Fruit fly (Drosophila melanogaster) whole organism, embryonic: Measurements from ENCODE around the gene Pka-C3.

Source experiments
- Antp ChIP-seq: fragments of 200-800 bp; sonication (Bioruptor generic); optimal IDR thresholded peaks from 3 replicates; lab custom pipeline; 2016; ENCODE audit warnings: missing biosample characterization, missing genetic modification characterization
- Awh ChIP-seq: fragments of 200-800 bp; sonication (Bioruptor generic); IDR thresholded peaks from 2 replicates; pipeline ENCODE4, ENCODE4 v1.3.6; 2022; ENCODE audit warnings: missing biosample characterization, missing genetic modification characterization
- Bgb ChIP-seq: fragments of 200-800 bp; sonication (Bioruptor generic); IDR thresholded peaks from 2 replicates; pipeline ENCODE4 v1.3.6; 2022; ENCODE audit warnings: missing biosample characterization, missing genetic modification characterization; ENCODE audit not compliant: partially characterized antibody
- CG10654 ChIP-seq: fragments of 200-800 bp; sonication (Bioruptor generic); optimal IDR thresholded peaks from 2 replicates; lab custom pipeline; 2016; ENCODE audit warnings: missing biosample characterization, missing genetic modification characterization
- CG11456 ChIP-seq: fragments of 200-800 bp; sonication (Bioruptor generic); IDR thresholded peaks from 3 replicates; pipeline ENCODE4 v1.3.6; 2022; ENCODE audit warnings: missing biosample characterization, missing genetic modification characterization
- CG12769 ChIP-seq: fragments of 200-800 bp; sonication (Bioruptor generic); optimal IDR thresholded peaks from 2 replicates; lab custom pipeline; 2019; ENCODE audit warnings: missing biosample characterization, mild to moderate bottlenecking, missing genetic modification characterization, moderate library complexity
- CG13424 ChIP-seq: fragments of 200-800 bp; sonication (Bioruptor generic); optimal IDR thresholded peaks from 2 replicates; lab custom pipeline; 2019; ENCODE audit warnings: missing biosample characterization, mild to moderate bottlenecking, missing genetic modification characterization, moderate library complexity
- CG14014 ChIP-seq: fragments of 200-800 bp; sonication (Bioruptor generic); IDR thresholded peaks from 2 replicates; pipeline ENCODE4 v1.3.6; 2022; ENCODE audit warnings: missing biosample characterization, missing genetic modification characterization
- CG14667 ChIP-seq: fragments of 200-800 bp; sonication (Bioruptor generic); IDR thresholded peaks from 2 replicates; pipeline ENCODE4 v1.3.6; 2022; ENCODE audit warnings: missing biosample characterization, missing genetic modification characterization
- CG14710 ChIP-seq: fragments of 200-800 bp; sonication (Bioruptor generic); optimal IDR thresholded peaks from 3 replicates; lab custom pipeline; 2019; ENCODE audit warnings: missing biosample characterization, mild to moderate bottlenecking, missing genetic modification characterization, moderate library complexity
- CG17186 ChIP-seq: fragments of 200-800 bp; sonication (Bioruptor generic); optimal IDR thresholded peaks from 3 replicates; lab custom pipeline; 2017; ENCODE audit warnings: missing biosample characterization, missing genetic modification reagents, missing genetic modification characterization
- CG18011 ChIP-seq: fragments of 200-800 bp; sonication (Bioruptor generic); optimal IDR thresholded peaks from 2 replicates; lab custom pipeline; 2017; ENCODE audit warnings: missing biosample characterization, missing genetic modification characterization, mild to moderate bottlenecking, moderate library complexity, missing genotype
- CG34422 ChIP-seq: fragments of 200-800 bp; sonication (Bioruptor generic); IDR thresholded peaks from 3 replicates; pipeline ENCODE4 v1.3.6; 2022; ENCODE audit warnings: missing biosample characterization, missing genetic modification characterization
- CG3847 ChIP-seq: fragments of 200-800 bp; sonication (Bioruptor generic); IDR thresholded peaks from 2 replicates; pipeline ENCODE4 v1.3.6; 2022; ENCODE audit warnings: missing biosample characterization, missing genetic modification characterization
- CG4617 ChIP-seq: fragments of 200-800 bp; sonication (Bioruptor generic); optimal IDR thresholded peaks from 3 replicates; lab custom pipeline; 2016; ENCODE audit warnings: missing biosample characterization, missing genetic modification characterization, borderline replicate concordance
- CG4707 ChIP-seq: fragments of 200-800 bp; sonication (Bioruptor generic); optimal IDR thresholded peaks from 2 replicates; lab custom pipeline; 2018; ENCODE audit warnings: missing biosample characterization, mild to moderate bottlenecking, missing genetic modification characterization, moderate library complexity
- CG5245 ChIP-seq: fragments of 200-800 bp; sonication (Bioruptor generic); optimal IDR thresholded peaks from 3 replicates; lab custom pipeline; 2016; ENCODE audit warnings: missing biosample characterization, missing genetic modification characterization
- CG7928 ChIP-seq: fragments of 200-800 bp; sonication (Bioruptor generic); optimal IDR thresholded peaks from 2 replicates; lab custom pipeline; 2017; ENCODE audit warnings: missing biosample characterization, mild to moderate bottlenecking, missing genetic modification characterization
- CoRest ChIP-seq: fragments of 200-800 bp; sonication (Bioruptor generic); optimal IDR thresholded peaks from 3 replicates; lab custom pipeline; 2018; ENCODE audit warnings: missing biosample characterization, mild to moderate bottlenecking, missing genetic modification characterization, moderate library complexity
- Deaf1 ChIP-seq: fragments of 200-800 bp; optimal IDR thresholded peaks from 3 replicates; lab custom pipeline; 2019; ENCODE audit warnings: missing biosample characterization, mild to moderate bottlenecking, missing genetic modification characterization, moderate library complexity
- E2f1 ChIP-seq: fragments of 200-800 bp; sonication (Bioruptor generic); IDR thresholded peaks from 2 replicates; pipeline ENCODE4 v1.3.6; 2022; ENCODE audit warnings: missing biosample characterization, missing genetic modification characterization
- Ets97D ChIP-seq: fragments of 200-800 bp; sonication (Bioruptor generic); optimal IDR thresholded peaks from 3 replicates; lab custom pipeline; 2016; ENCODE audit warnings: missing biosample characterization, missing genetic modification characterization
- Fer2 ChIP-seq: fragments of 200-800 bp; sonication (Bioruptor generic); optimal IDR thresholded peaks from 2 replicates; lab custom pipeline; 2018; ENCODE audit warnings: missing biosample characterization, mild to moderate bottlenecking, missing genetic modification characterization, moderate library complexity
- HLHmδ ChIP-seq: fragments of 200-800 bp; sonication (Bioruptor generic); optimal IDR thresholded peaks from 2 replicates; lab custom pipeline; 2018; ENCODE audit warnings: missing biosample characterization, mild to moderate bottlenecking, missing genetic modification characterization, moderate library complexity
- Hr39 ChIP-seq: fragments of >200 bp; optimal IDR thresholded peaks from 2 replicates; lab custom pipeline; 2017
- Hsf ChIP-seq: fragments of 200-800 bp; sonication (Bioruptor generic); optimal IDR thresholded peaks from 3 replicates; lab custom pipeline; 2016; ENCODE audit warnings: missing biosample characterization, missing genetic modification characterization
- Mad ChIP-seq: fragments of 200-800 bp; sonication (Bioruptor generic); optimal IDR thresholded peaks from 2 replicates; lab custom pipeline; 2016; ENCODE audit warnings: missing biosample characterization, missing genetic modification characterization
- Mes4 ChIP-seq: fragments of 200-800 bp; sonication (Bioruptor generic); optimal IDR thresholded peaks from 2 replicates; lab custom pipeline; 2016; ENCODE audit warnings: missing biosample characterization, missing genetic modification characterization
- Pdp1 ChIP-seq, 2 experiments: fragments of 200-800 bp; sonication (Bioruptor generic); optimal IDR thresholded peaks; 3 replicates each; lab custom pipeline; 2016; ENCODE audit warnings: missing biosample characterization in 2 of 2, missing genetic modification characterization in 2 of 2, mild to moderate bottlenecking in 1 of 2, moderate library complexity in 1 of 2
- Sox100B ChIP-seq: fragments of 200-800 bp; sonication (Bioruptor generic); optimal IDR thresholded peaks from 3 replicates; lab custom pipeline; 2018; ENCODE audit warnings: missing biosample characterization, mild to moderate bottlenecking, missing genetic modification characterization
- Stat92E ChIP-seq, 3 experiments: fragments of >200 bp in 2 of 3; fragments of 200-800 bp in 1 of 3; sonication (Bioruptor generic) in 1 of 3; optimal IDR thresholded peaks; 2 replicates each; lab custom pipeline; 2017 to 2019; ENCODE audit warnings: missing biosample characterization in 3 of 3, missing genetic modification characterization in 3 of 3, mild to moderate bottlenecking in 1 of 3, moderate library complexity in 1 of 3
- Usf ChIP-seq: fragments of 200-800 bp; sonication (Bioruptor generic); optimal IDR thresholded peaks from 2 replicates; lab custom pipeline; 2017; ENCODE audit warnings: missing genotype, missing biosample characterization, missing genetic modification characterization
- abd-A ChIP-seq: fragments of 200-800 bp; sonication (Bioruptor generic); optimal IDR thresholded peaks from 3 replicates; lab custom pipeline; 2019; ENCODE audit warnings: missing biosample characterization, mild to moderate bottlenecking, missing genetic modification characterization, moderate library complexity
- az2 ChIP-seq: fragments of 200-800 bp; sonication (Bioruptor generic); optimal IDR thresholded peaks from 3 replicates; lab custom pipeline; 2016; ENCODE audit warnings: missing biosample characterization, missing genetic modification characterization
- bcd ChIP-seq: fragments of 200-800 bp; sonication (Bioruptor generic); optimal IDR thresholded peaks from 2 replicates; lab custom pipeline; 2017; ENCODE audit warnings: missing biosample characterization, mild to moderate bottlenecking, missing genetic modification characterization
- crc ChIP-seq: fragments of 200-800 bp; sonication (Bioruptor generic); optimal IDR thresholded peaks from 2 replicates; lab custom pipeline; 2016; ENCODE audit warnings: missing biosample characterization, missing genetic modification characterization
- crol ChIP-seq: fragments of 200-800 bp; sonication (Bioruptor generic); IDR thresholded peaks from 2 replicates; pipeline ENCODE4 v1.3.6; 2022; ENCODE audit warnings: missing biosample characterization, missing genetic modification characterization
- dmrt11E ChIP-seq: fragments of 200-800 bp; sonication (Bioruptor generic); optimal IDR thresholded peaks from 3 replicates; lab custom pipeline; 2018; ENCODE audit warnings: missing biosample characterization, mild to moderate bottlenecking, missing genetic modification characterization, moderate library complexity
- gcm2 ChIP-seq: fragments of 200-800 bp; sonication (Bioruptor generic); optimal IDR thresholded peaks from 2 replicates; lab custom pipeline; 2016; ENCODE audit warnings: missing biosample characterization, missing genetic modification characterization
- knrl ChIP-seq: fragments of 200-800 bp; sonication (Bioruptor generic); IDR thresholded peaks from 3 replicates; pipeline ENCODE4 v1.3.6; 2022; ENCODE audit warnings: missing biosample characterization, missing genetic modification characterization; ENCODE audit not compliant: partially characterized antibody
- lab ChIP-seq: fragments of 200-800 bp; sonication (Bioruptor generic); optimal IDR thresholded peaks from 3 replicates; lab custom pipeline; 2017; ENCODE audit warnings: missing biosample characterization, missing genetic modification characterization, mild to moderate bottlenecking, moderate library complexity, missing genetic modification reagents
- lmd ChIP-seq: fragments of 200-800 bp; sonication (Bioruptor generic); IDR thresholded peaks from 2 replicates; pipeline ENCODE4 v1.3.6; 2022; ENCODE audit warnings: missing biosample characterization, missing genetic modification characterization
- nom ChIP-seq: fragments of 200-800 bp; sonication (Bioruptor generic); optimal IDR thresholded peaks from 2 replicates; lab custom pipeline; 2017; ENCODE audit warnings: missing biosample characterization, missing genetic modification characterization, mild to moderate bottlenecking, moderate library complexity, missing genetic modification reagents
- oc ChIP-seq: fragments of 200-800 bp; sonication (Bioruptor generic); optimal IDR thresholded peaks from 2 replicates; lab custom pipeline; 2018; ENCODE audit warnings: missing biosample characterization, mild to moderate bottlenecking, missing genetic modification characterization, moderate library complexity
- onecut ChIP-seq: fragments of 200-800 bp; sonication (Bioruptor generic); IDR thresholded peaks from 2 replicates; pipeline ENCODE4 v1.3.6; 2022; ENCODE audit warnings: missing biosample characterization, missing genetic modification characterization
- pfk ChIP-seq: fragments of 200-800 bp; sonication (Bioruptor generic); optimal IDR thresholded peaks from 2 replicates; lab custom pipeline; 2018; ENCODE audit warnings: missing biosample characterization, mild to moderate bottlenecking, missing genetic modification characterization, moderate library complexity
- repo ChIP-seq: fragments of 200-800 bp; sonication (Bioruptor generic); optimal IDR thresholded peaks from 2 replicates; lab custom pipeline; 2016; ENCODE audit warnings: missing biosample characterization, missing genetic modification characterization
- slbo ChIP-seq: fragments of 200-800 bp; sonication (Bioruptor generic); IDR thresholded peaks from 2 replicates; pipeline ENCODE4 v1.3.6; 2022; ENCODE audit warnings: missing biosample characterization, missing genetic modification characterization
- sug ChIP-seq: fragments of 200-800 bp; optimal IDR thresholded peaks from 2 replicates; lab custom pipeline; 2019; ENCODE audit warnings: missing biosample characterization, mild to moderate bottlenecking, missing genetic modification characterization, moderate library complexity
- toy ChIP-seq: fragments of 200-800 bp; sonication (Bioruptor generic); IDR thresholded peaks from 2 replicates; pipeline ENCODE4 v1.3.6; 2022; ENCODE audit warnings: missing biosample characterization, missing genetic modification characterization
- tx ChIP-seq: fragments of 200-800 bp; sonication (Bioruptor generic); optimal IDR thresholded peaks from 2 replicates; lab custom pipeline; 2016; ENCODE audit warnings: missing biosample characterization, missing genetic modification characterization
- yki ChIP-seq: fragments of >200 bp; optimal IDR thresholded peaks from 3 replicates; lab custom pipeline; 2018

Gene Pka-C3

DNA sequence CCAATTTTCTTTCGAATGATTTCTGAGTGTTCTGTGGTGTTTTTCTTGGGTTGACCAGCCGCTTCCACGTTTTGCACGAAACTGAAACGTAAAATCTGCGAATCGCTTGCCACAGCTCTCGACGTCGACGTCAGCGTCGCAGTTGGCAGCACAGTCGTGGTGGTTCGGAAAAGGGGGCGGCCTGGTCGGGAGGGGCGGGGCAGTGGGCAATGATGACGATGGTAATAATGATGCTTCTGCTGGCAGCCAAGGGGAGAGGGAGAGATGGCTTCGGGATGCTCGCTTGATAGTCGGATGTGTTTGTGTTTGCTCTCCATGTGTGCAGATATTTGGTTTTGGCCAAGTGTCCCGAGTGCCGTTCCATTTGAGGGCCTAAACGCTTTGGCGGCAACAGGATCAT, 1.7 kb downstream of the Pka-C3 start:
- no peak for TF ChIP-seq Usf
- no peak for TF ChIP-seq bcd (GFP tag; lab: Kevin White, UChicago)
- TF ChIP-seq knrl, result 0 out of 3 replicates have a peak, but pooled peaks have one; percentile 14
- peak; percentile 19 for TF ChIP-seq lab
- TF ChIP-seq Sox100B (GFP tag; lab: Kevin White, UChicago), result no peak
- no peak for TF ChIP-seq sug (tag; lab: Kevin White, UChicago)
- TF ChIP-seq CG11456 (GFP tag; lab: Robert Waterston, UW), result no peak
- no peak for TF ChIP-seq toy (GFP tag; lab: Robert Waterston, UW)
- TF ChIP-seq CG14710 (tag; lab: Kevin White, UChicago), result no peak
- TF ChIP-seq CG3847 (GFP tag; lab: Robert Waterston, UW), result no peak
- TF ChIP-seq crol (GFP tag; lab: Robert Waterston, UW), result peak; percentile 88
- TF ChIP-seq Bgb (GFP tag; lab: Robert Waterston, UW), result peak; percentile 42; the same call in 1 of the 2 replicates
- TF ChIP-seq CG18011 (GFP tag; lab: Kevin White, UChicago), result no peak
- no peak for TF ChIP-seq CG13424 (tag; lab: Kevin White, UChicago)
- TF ChIP-seq CG14014, result no peak
- no peak for TF ChIP-seq yki
- TF ChIP-seq tx (GFP tag; lab: Kevin White, UChicago), result no peak
- TF ChIP-seq CG10654, result no peak
- no peak for TF ChIP-seq CG14667
- TF ChIP-seq repo, result no peak
- no peak for TF ChIP-seq dmrt11E
- no peak for TF ChIP-seq CG5245
- no peak for TF ChIP-seq onecut (GFP tag; lab: Robert Waterston, UW)
- TF ChIP-seq az2 (GFP tag; lab: Kevin White, UChicago), result no peak
- peak; percentile 10 for TF ChIP-seq nom
- no peak for TF ChIP-seq Stat92E (GFP tag; optimal IDR thresholded peaks at IDR 0.05; lab: Kevin White, UChicago)
- no peak for TF ChIP-seq Fer2 (tag; lab: Kevin White, UChicago)
- TF ChIP-seq CG7928 (GFP tag; lab: Kevin White, UChicago), result no peak
- TF ChIP-seq Mes4 (GFP tag; lab: Kevin White, UChicago), result no peak
- no peak for TF ChIP-seq Antp (GFP tag; lab: Kevin White, UChicago)
- TF ChIP-seq CG17186 (GFP tag; lab: Kevin White, UChicago), result no peak
- peak; percentile 78 for TF ChIP-seq Deaf1 (tag; lab: Kevin White, UChicago)
- TF ChIP-seq gcm2 (GFP tag; lab: Kevin White, UChicago), result no peak
- TF ChIP-seq Hr39 (lab: Kevin White, UChicago), result no peak
- no peak for TF ChIP-seq CG4707 (GFP tag; lab: Kevin White, UChicago)
- TF ChIP-seq CG12769 (tag; lab: Kevin White, UChicago), result peak; percentile 82
- no peak for TF ChIP-seq CoRest (tag; lab: Kevin White, UChicago)
- 0 out of 2 replicates have a peak, but pooled peaks have one; percentile 12 for TF ChIP-seq Awh (GFP tag; lab: Robert Waterston, UW)
- TF ChIP-seq crc, result no peak
- no peak for TF ChIP-seq Hsf (GFP tag; lab: Kevin White, UChicago)
- TF ChIP-seq E2f1 (GFP tag; lab: Robert Waterston, UW), result 0 out of 2 replicates have a peak, but pooled peaks have one; percentile 9
- TF ChIP-seq CG34422, result no peak
- TF ChIP-seq lmd (GFP tag; lab: Robert Waterston, UW), result no peak
- no peak for TF ChIP-seq Ets97D (GFP tag; lab: Kevin White, UChicago)
- no peak for TF ChIP-seq pfk
- TF ChIP-seq oc (tag; lab: Kevin White, UChicago), result no peak
- TF ChIP-seq CG4617 (GFP tag; lab: Kevin White, UChicago), result no peak
- peak; percentile 30 for TF ChIP-seq abd-A (tag; lab: Kevin White, UChicago)
- no peak for TF ChIP-seq Pdp1 (GFP tag; optimal IDR thresholded peaks at IDR 0.05; lab: Kevin White, UChicago)
- no peak for TF ChIP-seq slbo
- TF ChIP-seq HLHmδ (GFP tag; lab: Kevin White, UChicago), result no peak
- TF ChIP-seq Mad (GFP tag; lab: Kevin White, UChicago), result no peak
